Worm (Caenorhabditis elegans): ENCODE results near the gene C43G2.3.

DNA sequence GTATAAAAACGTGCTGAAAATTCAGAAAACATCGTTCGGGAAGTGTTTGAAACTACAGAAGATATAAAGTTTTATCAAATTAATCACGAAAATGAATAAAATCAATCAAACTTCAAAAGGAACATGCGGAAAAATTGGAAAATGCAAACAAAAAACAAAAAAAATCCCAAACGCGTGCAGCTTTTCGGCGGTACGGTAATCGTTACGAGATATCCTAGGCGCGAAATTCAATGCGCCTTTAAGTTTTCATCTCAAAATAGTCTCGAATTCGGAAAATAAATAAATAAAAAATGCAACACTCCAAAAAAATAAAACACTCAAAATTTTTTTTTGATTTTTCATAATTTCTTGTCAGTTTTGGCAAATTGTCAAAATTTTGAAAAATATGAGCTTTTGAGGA is 48.2 kb upstream of the C43G2.3 start:
- TF ChIP-seq cog-1 (tag; optimal IDR thresholded peaks at IDR 0.05) (no peak), ref-1 (GFP tag; conservative IDR thresholded peaks at IDR 0.05) (no peak), flt-1 (GFP tag; IDR thresholded peaks at IDR 0.05) (no peak), klf-2 (GFP tag; conservative IDR thresholded peaks at IDR 0.05) (no peak), ztf-29 (GFP tag; IDR thresholded peaks at IDR 0.05) (no peak)

Data from whole organism, midembryonic.